Worm (Caenorhabditis elegans) whole organism, L4 larva: ENCODE data around the gene lin-2.
A peak's percentile ranks its signal among the peaks of the same experiment; 100 is the strongest.

Source experiments
- D1046.2 ChIP-seq: fragments of 200-800 bp; sonication (Bioruptor generic); IDR thresholded peaks from 2 replicates; pipeline ENCODE4 v1.3.6; 2022; ENCODE audit warnings: missing genetic modification characterization, missing compliant biosample characterization
- F26F4.8 ChIP-seq: fragments of 200-800 bp; sonication (Bioruptor generic); conservative IDR thresholded peaks from 2 replicates; pipeline ENCODE4 v1.3.6; 2022; ENCODE audit warnings: missing genetic modification characterization, missing compliant biosample characterization
- F37D6.2 ChIP-seq: sonication (generic microtip); optimal IDR thresholded peaks from 2 replicates; lab custom pipeline; 2016; ENCODE audit warnings: mild to moderate bottlenecking, missing genetic modification characterization, missing compliant biosample characterization
- F44E2.7 ChIP-seq: fragments of 200-800 bp; sonication (Bioruptor generic); IDR thresholded peaks from 2 replicates; pipeline ENCODE4 v2.1.2; 2022; ENCODE audit warnings: missing genetic modification characterization, missing compliant biosample characterization
- Y48G9A.11 ChIP-seq: fragments of 200-800 bp; sonication (Bioruptor generic); IDR thresholded peaks from 2 replicates; pipeline ENCODE4 v1.3.6; 2022; ENCODE audit warnings: missing genetic modification reagents, missing genetic modification characterization, missing compliant biosample characterization
- Y75B8A.6 ChIP-seq: fragments of 200-800 bp; sonication (Bioruptor generic); IDR thresholded peaks from 2 replicates; pipeline ENCODE4 v1.3.6; 2022; ENCODE audit warnings: missing genetic modification reagents, missing genetic modification characterization, missing compliant biosample characterization
- ZK546.5 ChIP-seq, 2 experiments: sonication (generic microtip); optimal IDR thresholded peaks; 2 replicates each; lab custom pipeline; 2017; ENCODE audit warnings: missing biosample characterization in 2 of 2, missing genetic modification characterization in 2 of 2
- aha-1 ChIP-seq: fragments of 150-350 bp; peaks from one replicate; lab custom pipeline; 2014; ENCODE audit warnings: missing biosample characterization, missing genetic modification characterization
- attf-4 ChIP-seq: sonication (generic microtip); optimal IDR thresholded peaks from 3 replicates; lab custom pipeline; 2017; ENCODE audit warnings: missing biosample characterization, missing genetic modification characterization
- ceh-32 ChIP-seq: sonication (generic microtip); optimal IDR thresholded peaks from 2 replicates; lab custom pipeline; 2016; ENCODE audit warnings: mild to moderate bottlenecking, missing genetic modification characterization, missing compliant biosample characterization; ENCODE audit not compliant: poor library complexity
- daf-16 ChIP-seq, 3 experiments: sonication (generic microtip); optimal IDR thresholded peaks; 2 replicates each; lab custom pipeline; 2016 to 2017; ENCODE audit warnings: missing genetic modification characterization in 3 of 3, missing genetic modification reagents in 3 of 3, mild to moderate bottlenecking in 2 of 3, missing compliant biosample characterization in 2 of 3, missing biosample characterization in 1 of 3, moderate library complexity in 1 of 3
- dmd-6 ChIP-seq: fragments of 200-800 bp; sonication (Bioruptor generic); IDR thresholded peaks from 2 replicates; pipeline ENCODE4 v1.3.6; 2022; ENCODE audit warnings: missing genetic modification reagents, missing genetic modification characterization, missing compliant biosample characterization
- dpl-1 ChIP-seq: fragments of 150-350 bp; optimal IDR thresholded peaks from 2 replicates; lab custom pipeline; 2014; ENCODE audit warnings: missing biosample characterization, missing genetic modification reagents, missing genetic modification characterization
- dve-1 ChIP-seq: sonication (generic microtip); optimal IDR thresholded peaks from 2 replicates; lab custom pipeline; 2017; ENCODE audit warnings: antibody characterized with exemption, mild to moderate bottlenecking, missing genetic modification characterization, missing compliant biosample characterization; ENCODE audit not compliant: insufficient read depth
- fos-1 ChIP-seq: fragments of 150-350 bp; optimal IDR thresholded peaks from 2 replicates; lab custom pipeline; 2014; ENCODE audit warnings: missing biosample characterization, missing genetic modification characterization
- hif-1 ChIP-seq, 2 experiments: sonication (generic microtip); optimal IDR thresholded peaks; 2 replicates each; lab custom pipeline; 2016 to 2017; ENCODE audit warnings: missing compliant biosample characterization in 2 of 2, missing genetic modification characterization in 2 of 2, missing genetic modification reagents in 2 of 2, missing genotype in 2 of 2, mild to moderate bottlenecking in 1 of 2
- hlh-11 ChIP-seq: fragments of 200-800 bp; sonication (Bioruptor generic); optimal IDR thresholded peaks from 2 replicates; lab custom pipeline; 2018; ENCODE audit warnings: mild to moderate bottlenecking, missing genetic modification characterization, missing compliant biosample characterization
- hlh-30 ChIP-seq: sonication (generic microtip); optimal IDR thresholded peaks from 2 replicates; lab custom pipeline; 2017; ENCODE audit warnings: antibody characterized with exemption, mild to moderate bottlenecking, missing genetic modification characterization, missing compliant biosample characterization; ENCODE audit not compliant: insufficient read depth
- jun-1 ChIP-seq: fragments of 150-350 bp; optimal IDR thresholded peaks from 2 replicates; lab custom pipeline; 2014; ENCODE audit warnings: missing biosample characterization, missing genetic modification reagents, missing genetic modification characterization
- lin-39 ChIP-seq: fragments of 150-350 bp; optimal IDR thresholded peaks from 2 replicates; lab custom pipeline; 2014; ENCODE audit warnings: missing biosample characterization, missing genetic modification reagents, missing genetic modification characterization
- lir-3 ChIP-seq: sonication (generic microtip); optimal IDR thresholded peaks from 2 replicates; lab custom pipeline; 2016; ENCODE audit warnings: mild to moderate bottlenecking, missing genetic modification characterization, missing compliant biosample characterization
- lsy-2 ChIP-seq, 2 experiments: fragments of 150-350 bp in 1 of 2; sonication (generic microtip) in 1 of 2; optimal IDR thresholded peaks; 2 replicates each; lab custom pipeline; 2014 to 2017; ENCODE audit warnings: missing biosample characterization in 2 of 2, missing genetic modification characterization in 2 of 2
- nhr-10 ChIP-seq: fragments of 150-350 bp; optimal IDR thresholded peaks from 2 replicates; lab custom pipeline; 2014; ENCODE audit warnings: missing biosample characterization, missing genetic modification characterization
- nhr-102 ChIP-seq: sonication (generic microtip); optimal IDR thresholded peaks from 2 replicates; lab custom pipeline; 2016; ENCODE audit warnings: mild to moderate bottlenecking, missing genetic modification characterization, moderate library complexity, missing compliant biosample characterization
- nhr-11 ChIP-seq: fragments of 150-350 bp; optimal IDR thresholded peaks from 2 replicates; lab custom pipeline; 2014; ENCODE audit warnings: missing biosample characterization, missing genetic modification characterization
- nhr-111 ChIP-seq: fragments of 200-800 bp; sonication (Bioruptor generic); optimal IDR thresholded peaks from 2 replicates; lab custom pipeline; 2018; ENCODE audit warnings: mild to moderate bottlenecking, missing genetic modification characterization, missing compliant biosample characterization
- nhr-28 ChIP-seq: fragments of 150-350 bp; optimal IDR thresholded peaks from 2 replicates; lab custom pipeline; 2014; ENCODE audit warnings: missing biosample characterization, missing genetic modification characterization
- nhr-48 ChIP-seq: sonication (generic microtip); optimal IDR thresholded peaks from 2 replicates; lab custom pipeline; 2016; ENCODE audit warnings: mild to moderate bottlenecking, missing genetic modification characterization, missing compliant biosample characterization
- nhr-6 ChIP-seq: fragments of 150-350 bp; optimal IDR thresholded peaks from 2 replicates; lab custom pipeline; 2014; ENCODE audit warnings: missing biosample characterization, missing genetic modification characterization
- nhr-77 ChIP-seq: fragments of 150-350 bp; optimal IDR thresholded peaks from 2 replicates; lab custom pipeline; 2014; ENCODE audit warnings: missing biosample characterization, missing genetic modification characterization
- pqm-1 ChIP-seq: sonication (generic microtip); optimal IDR thresholded peaks from 2 replicates; lab custom pipeline; 2017; ENCODE audit warnings: missing biosample characterization, missing genetic modification characterization
- set-16 ChIP-seq: fragments of 200-800 bp; sonication (Bioruptor generic); IDR thresholded peaks from 2 replicates; pipeline ENCODE4 v1.3.6; 2022; ENCODE audit warnings: missing genetic modification reagents, missing genetic modification characterization, missing compliant biosample characterization
- unc-130 ChIP-seq: sonication (generic microtip); optimal IDR thresholded peaks from 2 replicates; lab custom pipeline; 2016; ENCODE audit warnings: missing genetic modification reagents, missing genetic modification characterization, missing compliant biosample characterization
- zag-1 ChIP-seq: fragments of 150-350 bp; optimal IDR thresholded peaks from 2 replicates; lab custom pipeline; 2014; ENCODE audit warnings: missing biosample characterization, missing genetic modification characterization
- zip-11 ChIP-seq: fragments of 200-800 bp; sonication (Bioruptor generic); IDR thresholded peaks from 2 replicates; pipeline ENCODE4 v1.3.6; 2022; ENCODE audit warnings: missing genetic modification characterization, missing compliant biosample characterization
- ztf-7 ChIP-seq: fragments of 150-350 bp; optimal IDR thresholded peaks from 2 replicates; lab custom pipeline; 2014; ENCODE audit warnings: missing biosample characterization, missing genetic modification characterization

The lin-2 gene

ce11 chrX:12435246-12435645 is 21.4 kb upstream of the lin-2 start:
- TF ChIP-seq hif-1 (tag; optimal IDR thresholded peaks at IDR 0.05; lab: Kevin White, UChicago) (peak in 1 of 2 experiments; percentile 8), unc-130 (no peak), fos-1 (tag; lab: Kevin White, UChicago) (no peak), lsy-2 (tag; optimal IDR thresholded peaks at IDR 0.05; lab: Kevin White, UChicago) (no peak), nhr-28 (tag; lab: Kevin White, UChicago) (peak; percentile 70), dmd-6 (peak; percentile 24; the same call in 1 of the 2 replicates), F44E2.7 (no peak), nhr-11 (tag; lab: Kevin White, UChicago) (no peak), hlh-11 (peak; percentile 22), hlh-30 (tag; lab: Kevin White, UChicago) (peak; percentile 65), pqm-1 (tag; lab: Kevin White, UChicago) (peak; percentile 57), nhr-10 (tag; lab: Kevin White, UChicago) (no peak), dpl-1 (GFP tag; lab: Kevin White, UChicago) (no peak), aha-1 (tag; lab: Kevin White, UChicago) (peak; percentile 32), Y48G9A.11 (GFP tag; lab: Robert Waterston, UW) (no peak), nhr-77 (tag; lab: Kevin White, UChicago) (no peak), nhr-6 (peak; percentile 56), ceh-32 (tag; lab: Kevin White, UChicago) (no peak), ZK546.5 (tag; optimal IDR thresholded peaks at IDR 0.05; lab: Kevin White, UChicago) (no peak), daf-16 (GFP tag; optimal IDR thresholded peaks at IDR 0.05; lab: Kevin White, UChicago) (no peak), daf-16 (tag; optimal IDR thresholded peaks at IDR 0.05; lab: Kevin White, UChicago) (peak; percentile 64)
- TF ChIP-seq, all 104 proteins: peak for 9

ce11 chrX:12434086-12434485 is 20.2 kb upstream of the lin-2 start, which contains the start of gene tsct-1:
TSS of gene tsct-1 (plus strand) at chrX:12434097.
- TF ChIP-seq hlh-11 = peak; percentile 37
- TF ChIP-seq nhr-111 (GFP tag; lab: Kevin White, UChicago) = no peak
- no peak for TF ChIP-seq F37D6.2 (tag; lab: Kevin White, UChicago)
- TF ChIP-seq zag-1 (tag; lab: Kevin White, UChicago) = no peak
- TF ChIP-seq hlh-30 (tag; lab: Kevin White, UChicago) = peak; percentile 61
- no peak for TF ChIP-seq nhr-11 (tag; lab: Kevin White, UChicago)
- no peak for TF ChIP-seq dpl-1 (GFP tag; lab: Kevin White, UChicago)
- peak; percentile 46 for TF ChIP-seq dve-1 (tag; lab: Kevin White, UChicago)

- TF ChIP-seq D1046.2 (GFP tag; lab: Robert Waterston, UW) (no peak), nhr-48 (tag; lab: Kevin White, UChicago) (no peak), jun-1 (tag; lab: Kevin White, UChicago) (no peak), pqm-1 (tag; lab: Kevin White, UChicago) (no peak), set-16 (GFP tag; lab: Robert Waterston, UW) (no peak), zip-11 (no peak), attf-4 (tag; lab: Kevin White, UChicago) (no peak), F26F4.8 (GFP tag; lab: Robert Waterston, UW) (no peak), lir-3 (no peak), lin-39 (tag; lab: Kevin White, UChicago) (no peak), dve-1 (tag; lab: Kevin White, UChicago) (no peak), lsy-2 (tag; optimal IDR thresholded peaks at IDR 0.05; lab: Kevin White, UChicago) (no peak), nhr-102 (tag; lab: Kevin White, UChicago) (no peak), ztf-7 (tag; lab: Kevin White, UChicago) (no peak), Y75B8A.6 (GFP tag; lab: Robert Waterston, UW) (no peak), zag-1 (tag; lab: Kevin White, UChicago) (no peak)
Measured at ce11 chrX:12430309-12430708, 16.5 kb upstream of the lin-2 start, which contains the start of gene med-1. TSS of gene med-1 (plus strand) at chrX:12430609.
